Fruit fly (Drosophila melanogaster) whole organism, embryonic: Measurements from ENCODE around the gene ppk13.

Experiments used
- CG10274 ChIP-seq: fragments of 200-800 bp; sonication (Bioruptor generic); optimal IDR thresholded peaks from 3 replicates; lab custom pipeline; 2017; ENCODE audit warnings: missing biosample characterization, mild to moderate bottlenecking, missing genetic modification characterization
- CG10979 ChIP-seq: fragments of 200-800 bp; sonication (Bioruptor generic); optimal IDR thresholded peaks from 2 replicates; lab custom pipeline; 2018; ENCODE audit warnings: missing biosample characterization, mild to moderate bottlenecking, missing genetic modification characterization, moderate library complexity
- CG11696 ChIP-seq: fragments of 200-800 bp; sonication (Bioruptor generic); IDR thresholded peaks from 2 replicates; pipeline ENCODE4 v1.3.6; 2022; ENCODE audit warnings: missing biosample characterization, missing genetic modification characterization
- CG1233 ChIP-seq: fragments of 200-800 bp; sonication (Bioruptor generic); optimal IDR thresholded peaks from 4 replicates; lab custom pipeline; 2018; ENCODE audit warnings: missing biosample characterization, mild to moderate bottlenecking, missing genetic modification characterization
- CG13296 ChIP-seq: fragments of 200-800 bp; sonication (Bioruptor generic); optimal IDR thresholded peaks from 3 replicates; lab custom pipeline; 2018; ENCODE audit warnings: missing biosample characterization, mild to moderate bottlenecking, missing genetic modification characterization
- CG1602 ChIP-seq: fragments of 200-800 bp; sonication (Bioruptor generic); optimal IDR thresholded peaks from 3 replicates; lab custom pipeline; 2016; ENCODE audit warnings: missing biosample characterization, missing genetic modification characterization
- CG17361 ChIP-seq: fragments of 200-800 bp; sonication (Bioruptor generic); IDR thresholded peaks from 3 replicates; pipeline ENCODE4 v1.3.6; 2022; ENCODE audit warnings: missing biosample characterization, missing genetic modification characterization
- CG17612 ChIP-seq: fragments of 200-800 bp; sonication (Bioruptor generic); IDR thresholded peaks from 2 replicates; pipeline ENCODE4 v1.3.6; 2022; ENCODE audit warnings: missing biosample characterization, missing genetic modification characterization
- CG18262 ChIP-seq: fragments of 200-800 bp; optimal IDR thresholded peaks from 3 replicates; lab custom pipeline; 2019; ENCODE audit warnings: missing biosample characterization, mild to moderate bottlenecking, missing genetic modification characterization, moderate library complexity
- CG2199 ChIP-seq: fragments of 200-800 bp; sonication (Bioruptor generic); IDR thresholded peaks from 3 replicates; pipeline ENCODE4 v1.3.6; 2022; ENCODE audit warnings: missing biosample characterization, missing genetic modification characterization
- CG3847 ChIP-seq: fragments of 200-800 bp; sonication (Bioruptor generic); IDR thresholded peaks from 2 replicates; pipeline ENCODE4 v1.3.6; 2022; ENCODE audit warnings: missing biosample characterization, missing genetic modification characterization
- CG43689 ChIP-seq: fragments of 200-800 bp; sonication (Bioruptor generic); IDR thresholded peaks from 2 replicates; pipeline ENCODE4 v1.3.6; 2022; ENCODE audit warnings: missing biosample characterization, missing genetic modification characterization
- CG4617 ChIP-seq: fragments of 200-800 bp; sonication (Bioruptor generic); optimal IDR thresholded peaks from 3 replicates; lab custom pipeline; 2016; ENCODE audit warnings: missing biosample characterization, missing genetic modification characterization, borderline replicate concordance
- CG4854 ChIP-seq: fragments of 200-800 bp; sonication (Bioruptor generic); optimal IDR thresholded peaks from 2 replicates; lab custom pipeline; 2016; ENCODE audit warnings: missing biosample characterization, missing genetic modification characterization, inconsistent platforms
- CG5245 ChIP-seq: fragments of 200-800 bp; sonication (Bioruptor generic); optimal IDR thresholded peaks from 3 replicates; lab custom pipeline; 2016; ENCODE audit warnings: missing biosample characterization, missing genetic modification characterization
- CG6254 ChIP-seq: fragments of 200-800 bp; sonication (Bioruptor generic); optimal IDR thresholded peaks from 3 replicates; lab custom pipeline; 2017; ENCODE audit warnings: mild to moderate bottlenecking, missing biosample characterization, missing genetic modification reagents, missing genetic modification characterization
- CG6854 ChIP-seq: fragments of 200-800 bp; sonication (Bioruptor generic); optimal IDR thresholded peaks from 3 replicates; lab custom pipeline; 2017; ENCODE audit warnings: missing biosample characterization, mild to moderate bottlenecking, missing genetic modification characterization
- CG7372 ChIP-seq: fragments of 200-800 bp; sonication (Bioruptor generic); IDR thresholded peaks from 2 replicates; pipeline ENCODE4 v1.3.6; 2022; ENCODE audit warnings: missing biosample characterization, missing genetic modification characterization
- CG7556 ChIP-seq: fragments of 200-800 bp; sonication (Bioruptor generic); optimal IDR thresholded peaks from 2 replicates; lab custom pipeline; 2017; ENCODE audit warnings: missing biosample characterization, mild to moderate bottlenecking, missing genetic modification characterization
- CG8388 ChIP-seq: fragments of 200-800 bp; sonication (Bioruptor generic); optimal IDR thresholded peaks from 2 replicates; lab custom pipeline; 2019; ENCODE audit warnings: missing biosample characterization, mild to moderate bottlenecking, missing genetic modification characterization, moderate library complexity
- CG9727 ChIP-seq: fragments of 200-800 bp; sonication (Bioruptor generic); optimal IDR thresholded peaks from 3 replicates; lab custom pipeline; 2017; ENCODE audit warnings: missing biosample characterization, mild to moderate bottlenecking, missing genetic modification characterization
- CHES-1-like ChIP-seq: fragments of 200-800 bp; sonication (Bioruptor generic); optimal IDR thresholded peaks from 2 replicates; lab custom pipeline; 2016; ENCODE audit warnings: missing biosample characterization, missing genetic modification characterization
- CkIIα-i1 ChIP-seq: fragments of 200-800 bp; sonication (Bioruptor generic); IDR thresholded peaks from 2 replicates; pipeline ENCODE4 v1.3.6; 2022; ENCODE audit warnings: missing biosample characterization, missing genetic modification characterization
- Dip2 ChIP-seq: fragments of 200-800 bp; sonication (Bioruptor generic); IDR thresholded peaks from 2 replicates; pipeline ENCODE4 v1.3.6; 2022; ENCODE audit warnings: missing biosample characterization, missing genetic modification characterization
- HmgZ ChIP-seq: fragments of 200-800 bp; sonication (Bioruptor generic); optimal IDR thresholded peaks from 2 replicates; lab custom pipeline; 2018; ENCODE audit warnings: missing biosample characterization, mild to moderate bottlenecking, missing genetic modification characterization
- Hr39 ChIP-seq: fragments of >200 bp; optimal IDR thresholded peaks from 2 replicates; lab custom pipeline; 2017
- Med ChIP-seq: fragments of 200-800 bp; sonication (Bioruptor generic); peaks from one replicate; lab custom pipeline; 2016; ENCODE audit warnings: missing biosample characterization, missing genetic modification characterization, mild to moderate bottlenecking, inconsistent platforms, moderate library complexity
- Opbp ChIP-seq: fragments of 200-800 bp; sonication (Bioruptor generic); IDR thresholded peaks from 3 replicates; pipeline ENCODE4 v1.3.6; 2022; ENCODE audit warnings: missing biosample characterization, missing genetic modification characterization; ENCODE audit not compliant: partially characterized antibody
- Ptx1 ChIP-seq: fragments of 200-800 bp; sonication (Bioruptor generic); IDR thresholded peaks from 2 replicates; pipeline ENCODE4 v1.3.6; 2022; ENCODE audit warnings: missing biosample characterization, missing genetic modification characterization
- bbx ChIP-seq: fragments of 200-800 bp; sonication (Bioruptor generic); IDR thresholded peaks from 2 replicates; pipeline ENCODE4 v1.3.6; 2022; ENCODE audit warnings: missing biosample characterization, missing genetic modification characterization; ENCODE audit not compliant: partially characterized antibody
- bsh ChIP-seq, 2 experiments: fragments of 200-800 bp; sonication (Bioruptor generic); optimal IDR thresholded peaks; 2 replicates each; lab custom pipeline; 2017 to 2018; ENCODE audit warnings: mild to moderate bottlenecking in 2 of 2, missing biosample characterization in 2 of 2, missing genetic modification characterization in 2 of 2, moderate library complexity in 1 of 2
- danr ChIP-seq: fragments of 200-800 bp; sonication (Bioruptor generic); IDR thresholded peaks from 2 replicates; pipeline ENCODE4 v1.3.6; 2022; ENCODE audit warnings: missing biosample characterization, missing genetic modification characterization
- dati ChIP-seq: fragments of 200-800 bp; sonication (Bioruptor generic); IDR thresholded peaks from 2 replicates; pipeline ENCODE4 v1.3.6; 2022; ENCODE audit warnings: missing biosample characterization, missing genetic modification characterization
- disco-r ChIP-seq: fragments of 200-800 bp; sonication (Bioruptor generic); optimal IDR thresholded peaks from 2 replicates; lab custom pipeline; 2016; ENCODE audit warnings: missing biosample characterization, missing genetic modification characterization
- dmrt11E ChIP-seq: fragments of 200-800 bp; sonication (Bioruptor generic); optimal IDR thresholded peaks from 3 replicates; lab custom pipeline; 2018; ENCODE audit warnings: missing biosample characterization, mild to moderate bottlenecking, missing genetic modification characterization, moderate library complexity
- klu ChIP-seq: fragments of 200-800 bp; sonication (Bioruptor generic); IDR thresholded peaks from 2 replicates; pipeline ENCODE4 v1.3.6; 2022; ENCODE audit warnings: missing biosample characterization, missing genetic modification characterization
- lola ChIP-seq, 3 experiments: fragments of >200 bp in 2 of 3; fragments of 200-800 bp in 1 of 3; sonication (Bioruptor generic) in 1 of 3; optimal IDR thresholded peaks; 2 replicates each; lab custom pipeline; 2017 to 2019; ENCODE audit warnings: missing biosample characterization in 3 of 3, missing genetic modification characterization in 3 of 3, mild to moderate bottlenecking in 1 of 3, moderate library complexity in 1 of 3
- org-1 ChIP-seq: fragments of 200-800 bp; sonication (Bioruptor generic); optimal IDR thresholded peaks from 2 replicates; lab custom pipeline; 2017; ENCODE audit warnings: missing biosample characterization, missing genetic modification characterization
- psq ChIP-seq: fragments of 200-800 bp; sonication (Bioruptor generic); optimal IDR thresholded peaks from 2 replicates; lab custom pipeline; 2017; ENCODE audit warnings: missing biosample characterization, missing genetic modification characterization
- sd ChIP-seq: fragments of 200-800 bp; sonication (Bioruptor generic); optimal IDR thresholded peaks from 3 replicates; lab custom pipeline; 2018; ENCODE audit warnings: missing biosample characterization, mild to moderate bottlenecking, missing genetic modification characterization, moderate library complexity
- sens ChIP-seq: fragments of 200-800 bp; sonication (Bioruptor generic); peaks from one replicate; lab custom pipeline; 2016; ENCODE audit warnings: missing biosample characterization, missing genetic modification characterization
- yki ChIP-seq: fragments of >200 bp; optimal IDR thresholded peaks from 3 replicates; lab custom pipeline; 2018
- zfh1 ChIP-seq: fragments of 200-800 bp; sonication (Bioruptor generic); IDR thresholded peaks from 3 replicates; pipeline ENCODE4 v1.3.6; 2022; ENCODE audit warnings: missing biosample characterization, missing genetic modification characterization

Gene ppk13

dm6 chr2L:21088651-21089050 is at the start of gene ppk13:
ppk13 (minus strand) TSS chr2L:21088751.
- TF ChIP-seq Dip2 (GFP tag; lab: Robert Waterston, UW): no peak
- TF ChIP-seq sd (tag; lab: Kevin White, UChicago): no peak
- TF ChIP-seq psq (GFP tag; lab: Kevin White, UChicago): no peak
- TF ChIP-seq HmgZ (tag; lab: Kevin White, UChicago): no peak
- TF ChIP-seq CG6254 (GFP tag; lab: Kevin White, UChicago): no peak
- TF ChIP-seq Opbp: no peak
- TF ChIP-seq Hr39: no peak
- no peak for TF ChIP-seq CG1602 (GFP tag; lab: Kevin White, UChicago)
- TF ChIP-seq danr (GFP tag; lab: Robert Waterston, UW): no peak
- no peak for TF ChIP-seq bbx
- TF ChIP-seq CG18262: no peak
- no peak for TF ChIP-seq dmrt11E (tag; lab: Kevin White, UChicago)
- TF ChIP-seq dati (GFP tag; lab: Robert Waterston, UW): no peak
- TF ChIP-seq CG3847 (GFP tag; lab: Robert Waterston, UW): no peak
- no peak for TF ChIP-seq zfh1
- TF ChIP-seq yki (lab: Kevin White, UChicago): no peak
- no peak for TF ChIP-seq CG17361
- no peak for TF ChIP-seq Ptx1

DNA sequence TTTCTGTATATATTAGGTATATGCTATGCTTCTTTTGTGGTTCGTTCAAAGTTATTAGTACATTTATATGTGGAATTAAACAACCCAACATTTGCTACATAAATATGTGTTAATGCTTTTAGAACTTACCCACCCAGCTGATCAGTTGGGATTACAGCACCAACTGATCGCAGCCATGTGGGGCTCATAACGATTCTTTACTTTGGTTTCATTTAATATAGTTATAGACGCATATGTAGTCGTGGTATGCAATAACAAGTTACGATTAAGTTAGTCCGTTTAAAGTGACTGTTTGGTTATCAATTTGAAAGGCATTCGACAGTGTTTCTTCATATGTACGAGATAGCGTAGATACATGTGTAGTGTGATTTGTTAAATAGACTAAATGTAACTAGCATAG is 47.2 kb upstream of the ppk13 start:
- no peak for TF ChIP-seq disco-r (GFP tag; lab: Kevin White, UChicago)
- TF ChIP-seq CG9727 (GFP tag; lab: Kevin White, UChicago): no peak
- no peak for TF ChIP-seq CG4617 (GFP tag; lab: Kevin White, UChicago)
- no peak for TF ChIP-seq CG13296 (GFP tag; lab: Kevin White, UChicago)
- TF ChIP-seq CHES-1-like: no peak
- no peak for TF ChIP-seq CG10274
- TF ChIP-seq CkIIα-i1 (GFP tag; lab: Robert Waterston, UW): no peak
- TF ChIP-seq CG43689 (GFP tag; lab: Robert Waterston, UW): no peak
- TF ChIP-seq lola (GFP tag; optimal IDR thresholded peaks at IDR 0.05; lab: Kevin White, UChicago): no peak
- TF ChIP-seq klu: no peak
- TF ChIP-seq CG6854 (GFP tag; lab: Kevin White, UChicago): no peak
- TF ChIP-seq CG7556: no peak
- TF ChIP-seq Med (GFP tag; lab: Kevin White, UChicago): no peak
- TF ChIP-seq CG8388 (GFP tag; lab: Kevin White, UChicago): no peak
- no peak for TF ChIP-seq org-1 (GFP tag; lab: Kevin White, UChicago)
- TF ChIP-seq CG5245 (GFP tag; lab: Kevin White, UChicago): no peak

- TF ChIP-seq CG2199 (GFP tag; lab: Robert Waterston, UW) (peak; percentile 97), CG11696 (GFP tag; lab: Robert Waterston, UW) (no peak)
Observed at dm6 chr2L:21115687-21116086, 27.1 kb upstream of the ppk13 start.

DNA sequence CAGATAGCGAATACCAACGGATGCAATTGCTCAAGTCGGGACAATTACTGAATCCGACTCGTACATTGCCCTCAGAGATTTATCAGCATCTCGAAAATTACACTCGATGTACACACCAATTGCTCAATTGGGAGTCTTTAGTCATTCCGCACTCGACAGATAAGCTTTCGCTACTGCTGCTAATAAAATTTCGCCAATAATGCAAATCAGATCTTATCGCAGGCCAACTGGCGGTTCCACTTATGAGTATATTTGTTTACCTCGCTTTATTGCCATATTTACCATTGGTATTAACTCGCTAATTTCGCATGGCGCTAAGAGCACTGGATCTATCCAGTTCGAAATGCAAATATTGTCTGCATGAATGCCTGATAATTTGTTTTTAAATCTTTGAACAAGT is 25.0 kb upstream of the ppk13 start:
- TF ChIP-seq CG17612 (GFP tag; lab: Robert Waterston, UW) (no peak), bsh (GFP tag; optimal IDR thresholded peaks at IDR 0.05; lab: Kevin White, UChicago) (no peak), CG1233 (GFP tag; lab: Kevin White, UChicago) (no peak), CG10979 (no peak), CG4854 (GFP tag; lab: Kevin White, UChicago) (no peak), CG7372 (no peak), sens (GFP tag; lab: Kevin White, UChicago) (peak; percentile 59), dmrt11E (tag; lab: Kevin White, UChicago) (no peak), Hr39 (no peak)
